Fruit fly (Drosophila melanogaster) whole organism, wandering third instar larva: Measurements from ENCODE around the gene NaPi-III.

Experiments
- GATAd ChIP-seq: sonication (Bioruptor generic); optimal IDR thresholded peaks from 2 replicates; lab custom pipeline; 2016; ENCODE audit warnings: missing biosample characterization, missing genetic modification characterization
- HLH106 ChIP-seq: fragments of 200-800 bp; optimal IDR thresholded peaks from 3 replicates; lab custom pipeline; 2019; ENCODE audit warnings: missing biosample characterization, mild to moderate bottlenecking, missing genetic modification characterization, moderate library complexity
- OdsH ChIP-seq: fragments of 200-800 bp; sonication (Bioruptor generic); optimal IDR thresholded peaks from 2 replicates; lab custom pipeline; 2016; ENCODE audit warnings: missing biosample characterization, mild to moderate bottlenecking, missing genetic modification characterization
- br ChIP-seq: fragments of 200-800 bp; sonication (Bioruptor generic); optimal IDR thresholded peaks from 2 replicates; lab custom pipeline; 2016; ENCODE audit warnings: missing biosample characterization, missing genetic modification characterization
- dmrt93B ChIP-seq: fragments of 200-800 bp; sonication (Bioruptor generic); optimal IDR thresholded peaks from 2 replicates; lab custom pipeline; 2018; ENCODE audit warnings: missing biosample characterization, mild to moderate bottlenecking, missing genetic modification characterization
- fru ChIP-seq: fragments of 200-800 bp; sonication (Bioruptor generic); optimal IDR thresholded peaks from 3 replicates; lab custom pipeline; 2016; ENCODE audit warnings: missing biosample characterization, mild to moderate bottlenecking, missing genetic modification characterization
- h ChIP-seq: fragments of 200-800 bp; sonication (Bioruptor generic); optimal IDR thresholded peaks from 3 replicates; lab custom pipeline; 2016; ENCODE audit warnings: missing biosample characterization, mild to moderate bottlenecking, missing genetic modification characterization
- jim ChIP-seq: fragments of 175-275, 200-325 bp; sonication (Bioruptor generic); optimal IDR thresholded peaks from 2 replicates; lab custom pipeline; 2016; ENCODE audit warnings: missing biosample characterization, mild to moderate bottlenecking, missing genetic modification characterization
- psq ChIP-seq: fragments of 200-800 bp; sonication (Bioruptor generic); optimal IDR thresholded peaks from 3 replicates; lab custom pipeline; 2017; ENCODE audit warnings: missing biosample characterization, mild to moderate bottlenecking, missing genetic modification characterization, moderate library complexity
- rgr ChIP-seq: fragments of 200-800 bp; sonication (Bioruptor generic); optimal IDR thresholded peaks from 3 replicates; lab custom pipeline; 2016; ENCODE audit warnings: missing biosample characterization, mild to moderate bottlenecking, missing genetic modification characterization
- tai ChIP-seq: sonication (Bioruptor generic); optimal IDR thresholded peaks from 2 replicates; lab custom pipeline; 2016; ENCODE audit warnings: missing biosample characterization, missing genetic modification characterization
- usp ChIP-seq: fragments of >200 bp; optimal IDR thresholded peaks from 2 replicates; lab custom pipeline; 2017; ENCODE audit warnings: missing biosample characterization, missing genetic modification characterization

dm6 chr3L:11119396-11119900, 3.7 kb upstream of the NaPi-III start:
- TF ChIP-seq psq (peak; percentile 41), tai (GFP tag; lab: Kevin White, UChicago) (no peak), br (GFP tag; lab: Kevin White, UChicago) (no peak), fru (no peak), HLH106 (tag; lab: Kevin White, UChicago) (peak; percentile 30), usp (GFP tag; lab: Kevin White, UChicago) (no peak), h (GFP tag; lab: Kevin White, UChicago) (no peak), GATAd (GFP tag; lab: Kevin White, UChicago) (no peak), rgr (no peak), dmrt93B (GFP tag; lab: Kevin White, UChicago) (peak; percentile 6), jim (GFP tag; lab: Kevin White, UChicago) (peak; percentile 42), OdsH (GFP tag; lab: Kevin White, UChicago) (no peak)
